Fruit fly (Drosophila melanogaster) whole organism, prepupa: ENCODE data around the gene Vha100-2.

ENCODE experiments used
- Blimp-1 ChIP-seq: fragments of 200-800 bp; sonication (Bioruptor generic); optimal IDR thresholded peaks from 3 replicates; lab custom pipeline; 2017; ENCODE audit warnings: missing biosample characterization, missing genetic modification characterization, mild to moderate bottlenecking, moderate library complexity, missing genetic modification reagents
- CG10631 ChIP-seq: fragments of 200-800 bp; sonication (Bioruptor generic); optimal IDR thresholded peaks from 2 replicates; lab custom pipeline; 2016; ENCODE audit warnings: missing biosample characterization, missing genetic modification characterization
- CG11294 ChIP-seq: fragments of 200-800 bp; sonication (Bioruptor generic); IDR thresholded peaks from 2 replicates; pipeline ENCODE4 v1.3.6; 2022; ENCODE audit warnings: missing biosample characterization, missing genetic modification characterization
- CG15336 ChIP-seq: fragments of 200-800 bp; sonication (Bioruptor generic); IDR thresholded peaks from 2 replicates; pipeline ENCODE4 v1.3.6; 2022; ENCODE audit warnings: missing biosample characterization, missing genetic modification characterization
- CG1621 ChIP-seq: fragments of 200-800 bp; sonication (Bioruptor generic); optimal IDR thresholded peaks from 3 replicates; lab custom pipeline; 2018; ENCODE audit warnings: missing biosample characterization, mild to moderate bottlenecking, missing genetic modification characterization
- CG3032 ChIP-seq: fragments of 200-800 bp; optimal IDR thresholded peaks from 2 replicates; lab custom pipeline; 2019; ENCODE audit warnings: missing biosample characterization, mild to moderate bottlenecking, missing genetic modification characterization, moderate library complexity
- CG31627 ChIP-seq: fragments of 200-800 bp; sonication (Bioruptor generic); optimal IDR thresholded peaks from 3 replicates; lab custom pipeline; 2016; ENCODE audit warnings: missing biosample characterization, missing genetic modification characterization
- CG32006 ChIP-seq: fragments of 200-800 bp; sonication (Bioruptor generic); optimal IDR thresholded peaks from 3 replicates; lab custom pipeline; 2017; ENCODE audit warnings: missing biosample characterization, mild to moderate bottlenecking, missing genetic modification characterization
- CG34406 ChIP-seq: fragments of 200-800 bp; sonication (Bioruptor generic); optimal IDR thresholded peaks from 3 replicates; lab custom pipeline; 2016; ENCODE audit warnings: missing biosample characterization, missing genetic modification characterization
- CG3919 ChIP-seq: fragments of 200-800 bp; sonication (Bioruptor generic); optimal IDR thresholded peaks from 3 replicates; lab custom pipeline; 2016; ENCODE audit warnings: missing biosample characterization, missing genetic modification characterization
- CG4318 ChIP-seq: fragments of 200-800 bp; sonication (Bioruptor generic); optimal IDR thresholded peaks from 3 replicates; lab custom pipeline; 2017; ENCODE audit warnings: missing biosample characterization, mild to moderate bottlenecking, missing genetic modification characterization
- CG6163 ChIP-seq: fragments of 200-800 bp; sonication (Bioruptor generic); IDR thresholded peaks from 3 replicates; pipeline ENCODE4 v1.3.6; 2022; ENCODE audit warnings: missing biosample characterization, missing genetic modification characterization
- CG6276 ChIP-seq: fragments of 200-800 bp; sonication (Bioruptor generic); optimal IDR thresholded peaks from 2 replicates; lab custom pipeline; 2017; ENCODE audit warnings: missing biosample characterization, mild to moderate bottlenecking, missing genetic modification characterization
- CG6792 ChIP-seq: fragments of 200-800 bp; sonication (Bioruptor generic); optimal IDR thresholded peaks from 3 replicates; lab custom pipeline; 2016; ENCODE audit warnings: missing biosample characterization, missing genetic modification characterization
- CG6808 ChIP-seq: fragments of 200-800 bp; sonication (Bioruptor generic); optimal IDR thresholded peaks from 3 replicates; lab custom pipeline; 2017; ENCODE audit warnings: missing biosample characterization, missing genetic modification characterization, mild to moderate bottlenecking, moderate library complexity, missing genetic modification reagents
- CG6854 ChIP-seq: fragments of 200-800 bp; sonication (Bioruptor generic); optimal IDR thresholded peaks from 2 replicates; lab custom pipeline; 2017; ENCODE audit warnings: missing biosample characterization, mild to moderate bottlenecking, missing genetic modification characterization
- CG7368 ChIP-seq: fragments of 200-800 bp; sonication (Bioruptor generic); optimal IDR thresholded peaks from 3 replicates; lab custom pipeline; 2016; ENCODE audit warnings: missing biosample characterization, missing genetic modification characterization
- CG8119 ChIP-seq: fragments of 200-800 bp; sonication (Bioruptor generic); IDR thresholded peaks from 3 replicates; pipeline ENCODE4 v1.3.6; 2022; ENCODE audit warnings: missing biosample characterization, missing genetic modification characterization
- CG8319 ChIP-seq: fragments of 200-800 bp; sonication (Bioruptor generic); optimal IDR thresholded peaks from 3 replicates; lab custom pipeline; 2016; ENCODE audit warnings: missing biosample characterization, missing genetic modification characterization
- CG8632 ChIP-seq: fragments of 200-800 bp; sonication (Bioruptor generic); optimal IDR thresholded peaks from 3 replicates; lab custom pipeline; 2016; ENCODE audit warnings: missing biosample characterization, missing genetic modification characterization
- CG9139 ChIP-seq: fragments of 200-800 bp; sonication (Bioruptor generic); optimal IDR thresholded peaks from 3 replicates; lab custom pipeline; 2017; ENCODE audit warnings: missing biosample characterization, mild to moderate bottlenecking, missing genetic modification characterization
- Eip75B ChIP-seq: fragments of 200-800 bp; sonication (Bioruptor generic); optimal IDR thresholded peaks from 3 replicates; lab custom pipeline; 2016; ENCODE audit warnings: missing biosample characterization, missing genetic modification characterization
- Eip93F ChIP-seq: fragments of 200-800 bp; sonication (Bioruptor generic); optimal IDR thresholded peaks from 2 replicates; lab custom pipeline; 2016; ENCODE audit warnings: missing biosample characterization, mild to moderate bottlenecking, missing genetic modification characterization
- Ets21C ChIP-seq: fragments of 200-800 bp; sonication (Bioruptor generic); optimal IDR thresholded peaks from 3 replicates; lab custom pipeline; 2016; ENCODE audit warnings: missing biosample characterization, missing genetic modification characterization
- Ets96B ChIP-seq: fragments of 200-800 bp; optimal IDR thresholded peaks from 2 replicates; lab custom pipeline; 2019; ENCODE audit warnings: missing biosample characterization, mild to moderate bottlenecking, missing genetic modification characterization, moderate library complexity
- Gug ChIP-seq: fragments of 200-800 bp; sonication (Bioruptor generic); IDR thresholded peaks from 2 replicates; pipeline ENCODE4 v1.3.6; 2022; ENCODE audit warnings: missing biosample characterization, missing genetic modification characterization
- Hr38 ChIP-seq: sonication (Bioruptor generic); optimal IDR thresholded peaks from 2 replicates; lab custom pipeline; 2016; ENCODE audit warnings: missing biosample characterization, missing genetic modification characterization
- Hr39 ChIP-seq: fragments of 200-800 bp; sonication (Bioruptor generic); optimal IDR thresholded peaks from 2 replicates; lab custom pipeline; 2016; ENCODE audit warnings: missing biosample characterization, missing genetic modification characterization
- Smox ChIP-seq: fragments of 200-800 bp; sonication (Bioruptor generic); optimal IDR thresholded peaks from 3 replicates; lab custom pipeline; 2016; ENCODE audit warnings: missing biosample characterization, missing genetic modification characterization
- Sox102F ChIP-seq: fragments of 200-800 bp; sonication (Bioruptor generic); optimal IDR thresholded peaks from 2 replicates; lab custom pipeline; 2016; ENCODE audit warnings: missing biosample characterization, mild to moderate bottlenecking, missing genetic modification characterization
- Sox14 ChIP-seq: fragments of 200-800 bp; sonication (Bioruptor generic); optimal IDR thresholded peaks from 3 replicates; lab custom pipeline; 2016; ENCODE audit warnings: missing biosample characterization, missing genetic modification characterization
- Sox15 ChIP-seq: fragments of 200-800 bp; sonication (Bioruptor generic); optimal IDR thresholded peaks from 3 replicates; lab custom pipeline; 2016; ENCODE audit warnings: missing biosample characterization, missing genetic modification characterization
- achi ChIP-seq: fragments of 200-800 bp; sonication (Bioruptor generic); optimal IDR thresholded peaks from 3 replicates; lab custom pipeline; 2016; ENCODE audit warnings: missing biosample characterization, missing genetic modification characterization
- cyc ChIP-seq: fragments of 200-800 bp; sonication (Bioruptor generic); optimal IDR thresholded peaks from 3 replicates; lab custom pipeline; 2016; ENCODE audit warnings: missing biosample characterization, missing genetic modification characterization
- dac ChIP-seq: fragments of 200-800 bp; sonication (Bioruptor generic); optimal IDR thresholded peaks from 2 replicates; lab custom pipeline; 2017; ENCODE audit warnings: missing biosample characterization, mild to moderate bottlenecking, missing genetic modification characterization
- eg ChIP-seq: fragments of 200-800 bp; sonication (Bioruptor generic); IDR thresholded peaks from 3 replicates; pipeline ENCODE4 v1.3.6; 2022; ENCODE audit warnings: missing biosample characterization, missing genetic modification characterization
- esn ChIP-seq: fragments of 200-800 bp; sonication (Bioruptor generic); optimal IDR thresholded peaks from 2 replicates; lab custom pipeline; 2016; ENCODE audit warnings: missing biosample characterization, mild to moderate bottlenecking, missing genetic modification characterization, moderate library complexity
- fd59A ChIP-seq: fragments of 200-800 bp; sonication (Bioruptor generic); optimal IDR thresholded peaks from 2 replicates; lab custom pipeline; 2017; ENCODE audit warnings: missing biosample characterization, mild to moderate bottlenecking, missing genetic modification characterization, missing genetic modification reagents
- fd85E ChIP-seq: fragments of 200-800 bp; sonication (Bioruptor generic); optimal IDR thresholded peaks from 3 replicates; lab custom pipeline; 2016; ENCODE audit warnings: missing biosample characterization, missing genetic modification characterization
- fkh ChIP-seq: fragments of 200-800 bp; sonication (Bioruptor generic); optimal IDR thresholded peaks from 3 replicates; lab custom pipeline; 2017; ENCODE audit warnings: missing biosample characterization, mild to moderate bottlenecking, missing genetic modification characterization, moderate library complexity
- lz ChIP-seq: fragments of 200-800 bp; sonication (Bioruptor generic); optimal IDR thresholded peaks from 3 replicates; lab custom pipeline; 2016; ENCODE audit warnings: missing biosample characterization, missing genetic modification characterization
- net ChIP-seq: fragments of 200-800 bp; sonication (Bioruptor generic); optimal IDR thresholded peaks from 3 replicates; lab custom pipeline; 2016; ENCODE audit warnings: missing biosample characterization, missing genetic modification characterization
- pdm3 ChIP-seq: fragments of 200-800 bp; sonication (Bioruptor generic); optimal IDR thresholded peaks from 3 replicates; lab custom pipeline; 2016; ENCODE audit warnings: missing biosample characterization, missing genetic modification characterization
- salr ChIP-seq, 2 experiments: fragments of 200-800 bp; sonication (Bioruptor generic); optimal IDR thresholded peaks; 3 replicates each; lab custom pipeline; 2016 to 2018; ENCODE audit warnings: missing biosample characterization in 2 of 2, missing genetic modification characterization in 2 of 2, mild to moderate bottlenecking in 1 of 2
- spab ChIP-seq: fragments of 200-800 bp; sonication (Bioruptor generic); optimal IDR thresholded peaks from 2 replicates; lab custom pipeline; 2017; ENCODE audit warnings: missing biosample characterization, mild to moderate bottlenecking, missing genetic modification characterization, missing genetic modification reagents
- ss ChIP-seq, 2 experiments: fragments of 200-800 bp; sonication (Bioruptor generic); optimal IDR thresholded peaks; 2 replicates in 1 of 2; 3 replicates in 1 of 2; lab custom pipeline; 2017 to 2018; ENCODE audit warnings: mild to moderate bottlenecking in 2 of 2, missing biosample characterization in 2 of 2, missing genetic modification characterization in 2 of 2, moderate library complexity in 1 of 2
- topi ChIP-seq: fragments of 200-800 bp; sonication (Bioruptor generic); optimal IDR thresholded peaks from 3 replicates; lab custom pipeline; 2016; ENCODE audit warnings: missing biosample characterization, missing genetic modification characterization
- vri ChIP-seq: fragments of 200-800 bp; sonication (Bioruptor generic); optimal IDR thresholded peaks from 3 replicates; lab custom pipeline; 2016; ENCODE audit warnings: missing biosample characterization, mild to moderate bottlenecking, missing genetic modification characterization

The Vha100-2 gene

DNA sequence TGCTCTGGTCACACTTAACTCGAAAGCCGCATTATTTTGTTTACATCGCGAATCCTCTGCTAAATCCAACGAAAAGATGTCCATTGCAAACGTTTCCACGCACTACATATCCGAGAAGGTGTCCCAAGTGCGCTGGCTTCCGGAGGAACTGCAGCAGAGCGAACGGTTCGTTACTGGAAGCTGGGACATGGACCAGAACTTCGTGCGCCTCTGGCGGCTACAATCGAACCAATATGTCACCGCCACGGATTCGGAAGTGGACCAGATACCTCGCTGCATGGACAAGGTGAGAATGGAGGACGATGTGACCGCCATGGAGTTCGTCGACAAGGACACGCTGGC is 32.4 kb downstream of the Vha100-2 start:
- TF ChIP-seq Hr39 (no peak), vri (GFP tag; lab: Kevin White, UChicago) (no peak), esn (no peak), Sox15 (GFP tag; lab: Kevin White, UChicago) (no peak), CG3032 (tag; lab: Kevin White, UChicago) (no peak), CG10631 (GFP tag; lab: Kevin White, UChicago) (no peak), Sox102F (GFP tag; lab: Kevin White, UChicago) (no peak)

- peak; percentile 54 for TF ChIP-seq cyc (GFP tag; lab: Kevin White, UChicago)
- TF ChIP-seq Sox102F (GFP tag; lab: Kevin White, UChicago) = no peak
- TF ChIP-seq Hr38 (GFP tag; lab: Kevin White, UChicago) = no peak
- no peak for TF ChIP-seq CG8319 (GFP tag; lab: Kevin White, UChicago)
- peak; percentile 52 for TF ChIP-seq CG10631 (GFP tag; lab: Kevin White, UChicago)
- no peak for TF ChIP-seq achi
- peak; percentile 29 for TF ChIP-seq topi (GFP tag; lab: Kevin White, UChicago)
- no peak for TF ChIP-seq CG15336 (GFP tag; lab: Robert Waterston, UW)
- TF ChIP-seq Eip93F (GFP tag; lab: Kevin White, UChicago) = no peak
- no peak for TF ChIP-seq CG11294 (GFP tag; lab: Robert Waterston, UW)
- TF ChIP-seq lz (GFP tag; lab: Kevin White, UChicago) = peak; percentile 37
- TF ChIP-seq CG4318 (GFP tag; lab: Kevin White, UChicago) = no peak
- peak; percentile 31 for TF ChIP-seq CG6792 (GFP tag; lab: Kevin White, UChicago)
- TF ChIP-seq CG6854 (GFP tag; lab: Kevin White, UChicago) = no peak
- TF ChIP-seq Ets21C (GFP tag; lab: Kevin White, UChicago) = peak; percentile 33
- peak; percentile 26 for TF ChIP-seq Sox15 (GFP tag; lab: Kevin White, UChicago)
- peak; percentile 22 for TF ChIP-seq CG34406 (GFP tag; lab: Kevin White, UChicago)
- TF ChIP-seq fd85E (GFP tag; lab: Kevin White, UChicago) = no peak
- TF ChIP-seq CG8119 = no peak
- TF ChIP-seq CG6163 (GFP tag; lab: Robert Waterston, UW) = no peak; the same call in 2 of the 3 replicates
- TF ChIP-seq salr (GFP tag; optimal IDR thresholded peaks at IDR 0.05; lab: Kevin White, UChicago) = no peak
- no peak for TF ChIP-seq CG9139 (GFP tag; lab: Kevin White, UChicago)
- TF ChIP-seq CG8632 (GFP tag; lab: Kevin White, UChicago) = no peak
- peak; percentile 2 for TF ChIP-seq Ets96B (tag; lab: Kevin White, UChicago)
- peak; percentile 47 for TF ChIP-seq fkh (GFP tag; lab: Kevin White, UChicago)
- no peak for TF ChIP-seq Gug (GFP tag; lab: Robert Waterston, UW)
- peak; percentile 30 for TF ChIP-seq Eip75B (GFP tag; lab: Kevin White, UChicago)
- TF ChIP-seq eg (GFP tag; lab: Robert Waterston, UW) = no peak
- TF ChIP-seq CG7368 = no peak
- peak; percentile 45 for TF ChIP-seq Smox
- TF ChIP-seq vri (GFP tag; lab: Kevin White, UChicago) = no peak
- no peak for TF ChIP-seq spab (GFP tag; lab: Kevin White, UChicago)
- no peak for TF ChIP-seq Blimp-1
- TF ChIP-seq CG3919 (GFP tag; lab: Kevin White, UChicago) = peak; percentile 30
- TF ChIP-seq ss (GFP tag; optimal IDR thresholded peaks at IDR 0.05; lab: Kevin White, UChicago) = no peak
- peak; percentile 43 for TF ChIP-seq CG3032 (tag; lab: Kevin White, UChicago)
- TF ChIP-seq CG32006 = peak; percentile 46
- peak; percentile 52 for TF ChIP-seq pdm3 (GFP tag; lab: Kevin White, UChicago)
- TF ChIP-seq CG6276 (GFP tag; lab: Kevin White, UChicago) = no peak
- TF ChIP-seq CG31627 (GFP tag; lab: Kevin White, UChicago) = peak; percentile 49
- peak; percentile 4 for TF ChIP-seq net (GFP tag; lab: Kevin White, UChicago)
- TF ChIP-seq CG6808 (GFP tag; lab: Kevin White, UChicago) = no peak
- TF ChIP-seq esn = peak; percentile 53
- no peak for TF ChIP-seq dac (GFP tag; lab: Kevin White, UChicago)
- TF ChIP-seq CG1621 (tag; lab: Kevin White, UChicago) = no peak
- peak; percentile 56 for TF ChIP-seq Hr39
- TF ChIP-seq fd59A (GFP tag; lab: Kevin White, UChicago) = no peak
- TF ChIP-seq Sox14 = peak; percentile 57
Measured at dm6 chr3R:18365978-18366643, 32.9 kb downstream of the Vha100-2 start, which contains the start of the genes WRNexo and Nup43. WRNexo (minus strand) TSS chr3R:18366162. Nup43 (plus strand) TSS chr3R:18366638.
